Worm (Caenorhabditis elegans) whole organism, late embryonic: ENCODE measurements around the gene cest-7.

Source experiments
- pag-3 ChIP-seq: sonication (generic microtip); optimal IDR thresholded peaks from 2 replicates; lab custom pipeline; 2016; ENCODE audit warnings: missing compliant biosample characterization, missing genetic modification characterization, borderline replicate concordance
- ttx-3 ChIP-seq: sonication (generic microtip); optimal IDR thresholded peaks from 2 replicates; lab custom pipeline; 2016; ENCODE audit warnings: missing genetic modification reagents, missing genetic modification characterization, missing compliant biosample characterization
- unc-55 ChIP-seq: sonication (generic microtip); optimal IDR thresholded peaks from 2 replicates; lab custom pipeline; 2017; ENCODE audit warnings: missing biosample characterization, missing genetic modification reagents, missing genetic modification characterization

DNA sequence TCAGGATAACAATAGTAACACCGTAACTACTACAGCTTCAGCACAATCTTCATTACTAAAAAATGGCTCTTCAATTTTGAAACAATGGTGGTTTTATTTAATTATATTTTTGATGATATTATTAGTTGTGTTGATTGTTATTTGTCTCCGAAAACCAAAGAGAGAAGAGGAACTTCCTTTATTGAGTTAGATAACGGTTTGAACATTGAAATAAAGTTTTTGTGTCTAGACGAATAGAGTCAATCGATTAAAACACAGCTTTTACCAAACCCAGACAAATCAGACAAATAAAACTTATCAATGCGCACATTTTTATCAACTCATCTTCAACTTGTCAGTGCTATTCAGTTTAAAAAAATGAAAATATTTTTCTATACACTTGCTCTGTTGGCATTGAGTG is at the start of gene cest-7:
- TF ChIP-seq unc-55 (no peak), ttx-3 (tag; lab: Kevin White, UChicago) (no peak), pag-3 (tag; lab: Kevin White, UChicago) (no peak)
